Fruit fly (Drosophila melanogaster) whole organism, embryonic: Measurements from ENCODE around the gene CG43902.
A peak's percentile ranks its signal among the peaks of the same experiment; 100 is the strongest.

Experiments used
- Ada2b ChIP-seq: fragments of 200-800 bp; sonication (Bioruptor generic); IDR thresholded peaks from 2 replicates; pipeline ENCODE4 v1.3.6; 2022; ENCODE audit warnings: missing biosample characterization, missing genetic modification characterization
- Adf1 ChIP-seq: fragments of 200-800 bp; sonication (Bioruptor generic); IDR thresholded peaks from 2 replicates; pipeline ENCODE4 v1.3.6; 2022; ENCODE audit warnings: missing biosample characterization, missing genetic modification characterization
- Atf3 ChIP-seq: fragments of 200-800 bp; sonication (Bioruptor generic); optimal IDR thresholded peaks from 3 replicates; lab custom pipeline; 2016; ENCODE audit warnings: missing biosample characterization, missing genetic modification characterization
- B-H2 ChIP-seq: fragments of 200-800 bp; sonication (Bioruptor generic); optimal IDR thresholded peaks from 2 replicates; lab custom pipeline; 2018; ENCODE audit warnings: missing biosample characterization, mild to moderate bottlenecking, missing genetic modification characterization
- Bgb ChIP-seq: fragments of 200-800 bp; sonication (Bioruptor generic); IDR thresholded peaks from 2 replicates; pipeline ENCODE4 v1.3.6; 2022; ENCODE audit warnings: missing biosample characterization, missing genetic modification characterization; ENCODE audit not compliant: partially characterized antibody
- Bteb2 ChIP-seq: fragments of 200-800 bp; sonication (Bioruptor generic); optimal IDR thresholded peaks from 2 replicates; lab custom pipeline; 2016; ENCODE audit warnings: missing biosample characterization, missing genetic modification characterization
- C15 ChIP-seq: fragments of 200-800 bp; sonication (Bioruptor generic); IDR thresholded peaks from 3 replicates; pipeline ENCODE4 v1.3.6; 2022; ENCODE audit warnings: missing biosample characterization, missing genetic modification characterization
- CG1024 ChIP-seq: fragments of 200-800 bp; sonication (Bioruptor generic); IDR thresholded peaks from 2 replicates; pipeline ENCODE4 v1.3.6; 2022; ENCODE audit warnings: missing biosample characterization, missing genetic modification characterization
- CG12942 ChIP-seq: fragments of 200-800 bp; sonication (Bioruptor generic); optimal IDR thresholded peaks from 3 replicates; lab custom pipeline; 2016; ENCODE audit warnings: missing biosample characterization, missing genetic modification characterization
- CG14441 ChIP-seq: fragments of 200-800 bp; sonication (Bioruptor generic); IDR thresholded peaks from 2 replicates; pipeline ENCODE4 v1.3.6; 2022; ENCODE audit warnings: missing biosample characterization, missing genetic modification characterization
- CG1647 ChIP-seq: fragments of 200-800 bp; sonication (Bioruptor generic); optimal IDR thresholded peaks from 3 replicates; lab custom pipeline; 2016; ENCODE audit warnings: missing biosample characterization, missing genetic modification characterization
- CG17186 ChIP-seq: fragments of 200-800 bp; sonication (Bioruptor generic); optimal IDR thresholded peaks from 3 replicates; lab custom pipeline; 2017; ENCODE audit warnings: missing biosample characterization, missing genetic modification reagents, missing genetic modification characterization
- CG17361 ChIP-seq: fragments of 200-800 bp; sonication (Bioruptor generic); IDR thresholded peaks from 3 replicates; pipeline ENCODE4 v1.3.6; 2022; ENCODE audit warnings: missing biosample characterization, missing genetic modification characterization
- CG17829 ChIP-seq: fragments of 200-800 bp; optimal IDR thresholded peaks from 2 replicates; lab custom pipeline; 2019; ENCODE audit warnings: missing biosample characterization, mild to moderate bottlenecking, missing genetic modification characterization, moderate library complexity
- CG31365 ChIP-seq: fragments of 200-800 bp; sonication (Bioruptor generic); optimal IDR thresholded peaks from 2 replicates; lab custom pipeline; 2018; ENCODE audit warnings: missing biosample characterization, mild to moderate bottlenecking, missing genetic modification characterization
- CG3163 ChIP-seq: fragments of 200-800 bp; sonication (Bioruptor generic); optimal IDR thresholded peaks from 3 replicates; lab custom pipeline; 2016; ENCODE audit warnings: missing biosample characterization, missing genetic modification characterization
- CG32532 ChIP-seq: fragments of 200-800 bp; sonication (Bioruptor generic); IDR thresholded peaks from 2 replicates; pipeline ENCODE4 v1.3.6; 2022; ENCODE audit warnings: missing biosample characterization, missing genetic modification characterization
- CG33557 ChIP-seq: fragments of 200-800 bp; sonication (Bioruptor generic); optimal IDR thresholded peaks from 2 replicates; lab custom pipeline; 2019; ENCODE audit warnings: missing biosample characterization, mild to moderate bottlenecking, missing genetic modification characterization, moderate library complexity
- CG3847 ChIP-seq: fragments of 200-800 bp; sonication (Bioruptor generic); IDR thresholded peaks from 2 replicates; pipeline ENCODE4 v1.3.6; 2022; ENCODE audit warnings: missing biosample characterization, missing genetic modification characterization
- CG4360 ChIP-seq: fragments of 200-800 bp; sonication (Bioruptor generic); IDR thresholded peaks from 2 replicates; pipeline ENCODE4 v1.3.6; 2022; ENCODE audit warnings: missing biosample characterization, missing genetic modification characterization
- CG4424 ChIP-seq: fragments of 200-800 bp; sonication (Bioruptor generic); optimal IDR thresholded peaks from 3 replicates; lab custom pipeline; 2016; ENCODE audit warnings: missing biosample characterization, missing genetic modification characterization
- CG8359 ChIP-seq: fragments of 200-800 bp; sonication (Bioruptor generic); optimal IDR thresholded peaks from 2 replicates; lab custom pipeline; 2017; ENCODE audit warnings: missing biosample characterization, mild to moderate bottlenecking, missing genetic modification characterization, borderline replicate concordance
- CG8944 ChIP-seq: fragments of 200-800 bp; sonication (Bioruptor generic); optimal IDR thresholded peaks from 3 replicates; lab custom pipeline; 2016; ENCODE audit warnings: missing biosample characterization, missing genetic modification characterization
- D19B ChIP-seq: fragments of 200-800 bp; sonication (Bioruptor generic); optimal IDR thresholded peaks from 2 replicates; lab custom pipeline; 2017; ENCODE audit warnings: missing biosample characterization, mild to moderate bottlenecking, missing genetic modification characterization
- Dll ChIP-seq: fragments of 200-800 bp; sonication (Bioruptor generic); IDR thresholded peaks from 4 replicates; pipeline ENCODE4 v1.3.6; 2022; ENCODE audit warnings: missing biosample characterization, missing genetic modification characterization; ENCODE audit not compliant: partially characterized antibody
- Dref ChIP-seq: fragments of 200-800 bp; sonication (Bioruptor generic); IDR thresholded peaks from 2 replicates; pipeline ENCODE4 v1.3.6; 2022; ENCODE audit warnings: missing biosample characterization, missing genetic modification characterization
- Eip74EF ChIP-seq, 2 experiments: fragments of 200-800 bp in 1 of 2; fragments of >200 bp in 1 of 2; sonication (Bioruptor generic) in 1 of 2; optimal IDR thresholded peaks; 2 replicates each; lab custom pipeline; 2017 to 2019; ENCODE audit warnings: missing biosample characterization in 2 of 2, missing genetic modification characterization in 2 of 2, mild to moderate bottlenecking in 1 of 2, moderate library complexity in 1 of 2
- H2.0 ChIP-seq: fragments of 200-800 bp; sonication (Bioruptor generic); IDR thresholded peaks from 2 replicates; pipeline ENCODE4 v1.3.6; 2022; ENCODE audit warnings: missing biosample characterization, missing genetic modification characterization
- Myb ChIP-seq: fragments of 200-800 bp; sonication (Bioruptor generic); optimal IDR thresholded peaks from 2 replicates; lab custom pipeline; 2016; ENCODE audit warnings: missing biosample characterization, missing genetic modification characterization
- Nf-YB ChIP-seq: fragments of 200-800 bp; sonication (Bioruptor generic); optimal IDR thresholded peaks from 3 replicates; lab custom pipeline; 2019; ENCODE audit warnings: missing biosample characterization, mild to moderate bottlenecking, missing genetic modification characterization, moderate library complexity
- Oli ChIP-seq: fragments of 200-800 bp; sonication (Bioruptor generic); optimal IDR thresholded peaks from 2 replicates; lab custom pipeline; 2018; ENCODE audit warnings: missing biosample characterization, mild to moderate bottlenecking, missing genetic modification characterization, moderate library complexity
- Opbp ChIP-seq: fragments of 200-800 bp; sonication (Bioruptor generic); IDR thresholded peaks from 3 replicates; pipeline ENCODE4 v1.3.6; 2022; ENCODE audit warnings: missing biosample characterization, missing genetic modification characterization; ENCODE audit not compliant: partially characterized antibody
- Sox102F ChIP-seq: fragments of 200-800 bp; sonication (Bioruptor generic); optimal IDR thresholded peaks from 2 replicates; lab custom pipeline; 2018; ENCODE audit warnings: missing biosample characterization, mild to moderate bottlenecking, missing genetic modification characterization, moderate library complexity
- Spps ChIP-seq: fragments of 200-800 bp; sonication (Bioruptor generic); optimal IDR thresholded peaks from 2 replicates; lab custom pipeline; 2018; ENCODE audit warnings: missing biosample characterization, mild to moderate bottlenecking, missing genetic modification characterization
- YL-1 ChIP-seq: fragments of 200-800 bp; sonication (Bioruptor generic); optimal IDR thresholded peaks from 3 replicates; lab custom pipeline; 2017; ENCODE audit warnings: missing biosample characterization, mild to moderate bottlenecking, missing genetic modification characterization
- ac ChIP-seq: fragments of 200-800 bp; sonication (Bioruptor generic); optimal IDR thresholded peaks from 3 replicates; lab custom pipeline; 2017; ENCODE audit warnings: missing biosample characterization, mild to moderate bottlenecking, missing genetic modification characterization
- ap ChIP-seq: fragments of 200-800 bp; sonication (Bioruptor generic); IDR thresholded peaks from 2 replicates; pipeline ENCODE4 v1.3.6; 2022; ENCODE audit warnings: missing biosample characterization, missing genetic modification characterization
- bab2 ChIP-seq: fragments of 200-800 bp; sonication (Bioruptor generic); optimal IDR thresholded peaks from 2 replicates; lab custom pipeline; 2016; ENCODE audit warnings: missing biosample characterization, missing genetic modification characterization
- cg ChIP-seq: fragments of 200-800 bp; sonication (Bioruptor generic); optimal IDR thresholded peaks from 3 replicates; lab custom pipeline; 2019; ENCODE audit warnings: missing biosample characterization, mild to moderate bottlenecking, missing genetic modification characterization, moderate library complexity
- ci ChIP-seq: fragments of 200-800 bp; sonication (Bioruptor generic); IDR thresholded peaks from 3 replicates; pipeline ENCODE4 v1.3.6; 2022; ENCODE audit warnings: missing biosample characterization, missing genetic modification characterization
- ftz-f1 ChIP-seq: fragments of 200-800 bp; sonication (Bioruptor generic); optimal IDR thresholded peaks from 2 replicates; lab custom pipeline; 2016; ENCODE audit warnings: missing biosample characterization, missing genetic modification characterization
- gcm ChIP-seq: fragments of 200-800 bp; sonication (Bioruptor generic); optimal IDR thresholded peaks from 2 replicates; lab custom pipeline; 2019; ENCODE audit warnings: missing biosample characterization, mild to moderate bottlenecking, missing genetic modification characterization, moderate library complexity
- kni ChIP-seq: fragments of 200-800 bp; sonication (Bioruptor generic); optimal IDR thresholded peaks from 3 replicates; lab custom pipeline; 2017; ENCODE audit warnings: mild to moderate bottlenecking, missing biosample characterization, missing genetic modification reagents, missing genetic modification characterization
- org-1 ChIP-seq: fragments of 200-800 bp; sonication (Bioruptor generic); optimal IDR thresholded peaks from 2 replicates; lab custom pipeline; 2017; ENCODE audit warnings: missing biosample characterization, missing genetic modification characterization
- pum ChIP-seq: fragments of 200-800 bp; sonication (Bioruptor generic); optimal IDR thresholded peaks from 2 replicates; lab custom pipeline; 2016; ENCODE audit warnings: missing biosample characterization, missing genetic modification characterization
- shn ChIP-seq: fragments of 200-800 bp; sonication (Bioruptor generic); optimal IDR thresholded peaks from 3 replicates; lab custom pipeline; 2016; ENCODE audit warnings: missing biosample characterization, missing genetic modification characterization
- tio ChIP-seq: fragments of 200-800 bp; sonication (Bioruptor generic); optimal IDR thresholded peaks from 2 replicates; lab custom pipeline; 2017; ENCODE audit warnings: missing biosample characterization, missing genetic modification characterization, inconsistent platforms
- tll ChIP-seq, 2 experiments: fragments of 200-800 bp in 1 of 2; fragments of >200 bp in 1 of 2; sonication (Bioruptor generic) in 1 of 2; optimal IDR thresholded peaks; 2 replicates each; lab custom pipeline; 2017 to 2019; ENCODE audit warnings: missing biosample characterization in 2 of 2, missing genetic modification characterization in 2 of 2, mild to moderate bottlenecking in 1 of 2, moderate library complexity in 1 of 2
- unpg ChIP-seq: fragments of 200-800 bp; sonication (Bioruptor generic); optimal IDR thresholded peaks from 3 replicates; lab custom pipeline; 2018; ENCODE audit warnings: missing biosample characterization, mild to moderate bottlenecking, missing genetic modification characterization, moderate library complexity
- wor ChIP-seq: fragments of 200-800 bp; sonication (Bioruptor generic); IDR thresholded peaks from 2 replicates; pipeline ENCODE4 v1.3.6; 2022; ENCODE audit warnings: missing biosample characterization, missing genetic modification characterization

CG43902 gene

dm6 chrX:10232497-10232896 is 74.3 kb downstream of the CG43902 start (continued):
- TF ChIP-seq org-1 (GFP tag; lab: Kevin White, UChicago): peak; percentile 71
- TF ChIP-seq CG17829: peak; percentile 76
- no peak for TF ChIP-seq CG3163 (GFP tag; lab: Kevin White, UChicago)
- TF ChIP-seq D19B (GFP tag; lab: Kevin White, UChicago): no peak
- TF ChIP-seq tio (GFP tag; lab: Kevin White, UChicago): peak; percentile 74
- no peak for TF ChIP-seq CG1647 (GFP tag; lab: Kevin White, UChicago)
- no peak for TF ChIP-seq Dref
- peak; percentile 90 for TF ChIP-seq Oli
- no peak for TF ChIP-seq cg (GFP tag; lab: Kevin White, UChicago)
- TF ChIP-seq CG32532 (GFP tag; lab: Robert Waterston, UW): peak; percentile 62; the same call in 1 of the 2 replicates
- no peak for TF ChIP-seq Opbp (GFP tag; lab: Robert Waterston, UW)
- no peak for TF ChIP-seq C15 (GFP tag; lab: Robert Waterston, UW)
- TF ChIP-seq gcm: peak; percentile 81
- no peak for TF ChIP-seq YL-1 (GFP tag; lab: Kevin White, UChicago)
- no peak for TF ChIP-seq Dll
- TF ChIP-seq kni (GFP tag; lab: Kevin White, UChicago): no peak
- TF ChIP-seq ac (GFP tag; lab: Kevin White, UChicago): no peak
- TF ChIP-seq tll (GFP tag; optimal IDR thresholded peaks at IDR 0.05; lab: Kevin White, UChicago): no peak
- peak; percentile 69 for TF ChIP-seq CG4424
- TF ChIP-seq bab2 (GFP tag; lab: Kevin White, UChicago): peak; percentile 40
- TF ChIP-seq CG12942 (GFP tag; lab: Kevin White, UChicago): peak; percentile 49
- 0 out of 2 replicates have a peak, but pooled peaks have one; percentile 10 for TF ChIP-seq Adf1 (GFP tag; lab: Robert Waterston, UW)
- TF ChIP-seq CG1024 (GFP tag; lab: Robert Waterston, UW): no peak
- no peak for TF ChIP-seq CG4360 (GFP tag; lab: Robert Waterston, UW)
- peak; percentile 38 for TF ChIP-seq pum (GFP tag; lab: Kevin White, UChicago)
- no peak for TF ChIP-seq ftz-f1 (GFP tag; lab: Kevin White, UChicago)
- no peak for TF ChIP-seq CG8359 (GFP tag; lab: Kevin White, UChicago)
- no peak for TF ChIP-seq Bgb
- peak; percentile 34; the same call in 1 of the 2 replicates for TF ChIP-seq Ada2b (GFP tag; lab: Robert Waterston, UW)
- TF ChIP-seq CG31365: peak; percentile 15
- peak; percentile 92 for TF ChIP-seq Sox102F
- peak; percentile 26 for TF ChIP-seq Atf3 (GFP tag; lab: Kevin White, UChicago)
- TF ChIP-seq wor: peak; percentile 41; the same call in 1 of the 2 replicates
- peak; percentile 55; the same call in 2 of the 3 replicates for TF ChIP-seq ci (GFP tag; lab: Robert Waterston, UW)
- TF ChIP-seq unpg: peak; percentile 89
- peak in 1 of 2 experiments; percentile 83 for TF ChIP-seq Eip74EF (GFP tag; optimal IDR thresholded peaks at IDR 0.05; lab: Kevin White, UChicago)
- TF ChIP-seq Nf-YB (GFP tag; lab: Kevin White, UChicago): peak; percentile 68
- TF ChIP-seq CG17186 (GFP tag; lab: Kevin White, UChicago): no peak
- TF ChIP-seq CG33557: no peak
- TF ChIP-seq shn (GFP tag; lab: Kevin White, UChicago): peak; percentile 65
- peak; percentile 50; the same call in 1 of the 2 replicates for TF ChIP-seq CG3847 (GFP tag; lab: Robert Waterston, UW)
- TF ChIP-seq Spps (tag; lab: Kevin White, UChicago): no peak
- TF ChIP-seq ap (GFP tag; lab: Robert Waterston, UW): peak; percentile 44; the same call in 1 of the 2 replicates
- peak; percentile 49; the same call in 1 of the 2 replicates for TF ChIP-seq H2.0
- no peak for TF ChIP-seq B-H2 (GFP tag; lab: Kevin White, UChicago)
- TF ChIP-seq CG8944: peak; percentile 44
- peak; percentile 71 for TF ChIP-seq CG14441
- peak; percentile 50 for TF ChIP-seq Myb
- TF ChIP-seq Bteb2: peak; percentile 70
- TF ChIP-seq CG17361 (GFP tag; lab: Robert Waterston, UW): peak; percentile 84
